Fruit fly (Drosophila melanogaster): ENCODE measurements around the gene CG7692.

The CG7692 gene

DNA sequence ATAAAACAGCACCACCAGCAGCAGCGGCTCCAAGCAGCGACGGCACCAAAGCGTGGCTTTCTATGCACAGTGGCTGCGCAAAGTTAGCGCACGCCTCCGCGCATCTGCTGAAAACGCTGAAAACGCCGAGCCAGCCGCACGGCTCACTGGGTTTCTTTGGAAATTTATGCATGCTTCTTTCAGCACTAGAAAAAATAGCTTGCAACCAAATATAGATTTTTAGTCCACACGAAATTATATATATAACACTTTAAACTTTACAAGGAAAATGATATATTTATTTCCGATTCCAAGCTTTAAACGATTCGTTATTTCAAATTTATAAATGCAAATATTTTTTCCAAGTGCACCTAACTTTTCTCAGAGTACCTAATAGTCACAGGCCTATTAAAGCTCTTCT is 53.0 kb downstream of the CG7692 start (continued):
- TF ChIP-seq bsh (GFP tag; optimal IDR thresholded peaks at IDR 0.05): peak in 1 of 2 experiments; percentile 81
- no peak for TF ChIP-seq ac (GFP tag; optimal IDR thresholded peaks at IDR 0.05)
- peak; percentile 23 for TF ChIP-seq CG2712 (tag; optimal IDR thresholded peaks at IDR 0.05)
- peak; percentile 42 for TF ChIP-seq slbo (GFP tag; IDR thresholded peaks at IDR 0.05)
- no peak for TF ChIP-seq bab2 (GFP tag; optimal IDR thresholded peaks at IDR 0.05)
- TF ChIP-seq CG32532 (GFP tag; IDR thresholded peaks at IDR 0.05): 0 out of 2 replicates have a peak, but pooled peaks have one; percentile 32
- no peak for TF ChIP-seq Lim3 (GFP tag; IDR thresholded peaks at IDR 0.05)
- peak; percentile 25 for TF ChIP-seq CG13775 (GFP tag; optimal IDR thresholded peaks at IDR 0.05)
- peak; percentile 63 for TF ChIP-seq fd96Cb (tag; optimal IDR thresholded peaks at IDR 0.05)
- TF ChIP-seq shn (GFP tag; optimal IDR thresholded peaks at IDR 0.05): peak; percentile 3
- TF ChIP-seq CG7839 (tag; optimal IDR thresholded peaks at IDR 0.05): peak; percentile 58
- TF ChIP-seq fd102C (GFP tag; optimal IDR thresholded peaks at IDR 0.05): no peak
- peak; percentile 31 for TF ChIP-seq CG4424 (GFP tag; optimal IDR thresholded peaks at IDR 0.05)
- peak; percentile 18 for TF ChIP-seq tin (GFP tag; optimal IDR thresholded peaks at IDR 0.05)
- TF ChIP-seq CG2120 (GFP tag; optimal IDR thresholded peaks at IDR 0.05): peak; percentile 33
- no peak for TF ChIP-seq CG43689 (GFP tag; IDR thresholded peaks at IDR 0.05)
- TF ChIP-seq peb (GFP tag; IDR thresholded peaks at IDR 0.05): no peak
- TF ChIP-seq Spps (tag; optimal IDR thresholded peaks at IDR 0.05): no peak
- TF ChIP-seq CG10267 (tag; optimal IDR thresholded peaks at IDR 0.05): peak; percentile 9
- TF ChIP-seq lbe (GFP tag; optimal IDR thresholded peaks at IDR 0.05): no peak
- TF ChIP-seq fd64A (GFP tag; optimal IDR thresholded peaks at IDR 0.05): no peak
- no peak for TF ChIP-seq maf-S (GFP tag; optimal IDR thresholded peaks at IDR 0.05)
- TF ChIP-seq row (GFP tag; IDR thresholded peaks at IDR 0.05): peak; percentile 75
- no peak for TF ChIP-seq CG14965 (GFP tag; optimal IDR thresholded peaks at IDR 0.05; ENCODE audit: borderline replicate concordance)
- peak; percentile 42; the same call in 1 of the 2 replicates for TF ChIP-seq H2.0 (GFP tag; IDR thresholded peaks at IDR 0.05)
- TF ChIP-seq ash1 (GFP tag; optimal IDR thresholded peaks at IDR 0.05): no peak
- TF ChIP-seq CG34422 (GFP tag; IDR thresholded peaks at IDR 0.05): 0 out of 3 replicates have a peak, but pooled peaks have one; percentile 11
- peak; percentile 4 for TF ChIP-seq chn (GFP tag; optimal IDR thresholded peaks at IDR 0.05)
- peak; percentile 77 for TF ChIP-seq Med (GFP tag)
- TF ChIP-seq al (GFP tag; IDR thresholded peaks at IDR 0.05): peak; percentile 23; the same call in 1 of the 2 replicates
- TF ChIP-seq Elba2 (GFP tag; optimal IDR thresholded peaks at IDR 0.05): no peak
- no peak for TF ChIP-seq crol (GFP tag; IDR thresholded peaks at IDR 0.05)
- no peak for TF ChIP-seq Dip2 (GFP tag; IDR thresholded peaks at IDR 0.05)
- peak; percentile 24 for TF ChIP-seq CG1233 (GFP tag; optimal IDR thresholded peaks at IDR 0.05)
- 0 out of 2 replicates have a peak, but pooled peaks have one; percentile 28 for TF ChIP-seq CG17328 (GFP tag; IDR thresholded peaks at IDR 0.05)
- no peak for TF ChIP-seq tgo (GFP tag; IDR thresholded peaks at IDR 0.05)
- TF ChIP-seq Hsf (GFP tag; optimal IDR thresholded peaks at IDR 0.05): peak; percentile 27
- no peak for TF ChIP-seq CG7928 (GFP tag; optimal IDR thresholded peaks at IDR 0.05)
- peak; percentile 34 for TF ChIP-seq Sox100B (GFP tag; optimal IDR thresholded peaks at IDR 0.05)
- TF ChIP-seq sisA (GFP tag; IDR thresholded peaks at IDR 0.05): peak; percentile 33
- TF ChIP-seq CG13424 (tag; optimal IDR thresholded peaks at IDR 0.05): peak; percentile 45
- peak; percentile 38 for TF ChIP-seq ind (GFP tag; optimal IDR thresholded peaks at IDR 0.05)
- TF ChIP-seq nerfin-1 (tag; optimal IDR thresholded peaks at IDR 0.05): no peak
- peak; percentile 6 for TF ChIP-seq CG10654 (GFP tag; optimal IDR thresholded peaks at IDR 0.05)
- no peak for TF ChIP-seq CG32772 (GFP tag; IDR thresholded peaks at IDR 0.05)
- TF ChIP-seq Opbp (GFP tag; IDR thresholded peaks at IDR 0.05; ENCODE audit: partially characterized antibody): no peak
- peak; percentile 9 for TF ChIP-seq CG13123 (GFP tag; optimal IDR thresholded peaks at IDR 0.05)
- TF ChIP-seq ATbp (GFP tag; optimal IDR thresholded peaks at IDR 0.05): peak; percentile 5
- peak; percentile 33 for TF ChIP-seq CG4820 (GFP tag; optimal IDR thresholded peaks at IDR 0.05)
- no peak for TF ChIP-seq CG30431 (GFP tag; optimal IDR thresholded peaks at IDR 0.05)
- peak; percentile 37; the same call in 1 of the 4 replicates for TF ChIP-seq Gug (GFP tag; IDR thresholded peaks at IDR 0.05)
- TF ChIP-seq CG7963 (GFP tag; IDR thresholded peaks at IDR 0.05; ENCODE audit: partially characterized antibody): no peak

Measured in whole organism, embryonic.